Fruit fly (Drosophila melanogaster): ENCODE measurements around the gene CG34132.

- TF ChIP-seq CG8478 (optimal IDR thresholded peaks at IDR 0.05) (no peak), CTCF (optimal IDR thresholded peaks at IDR 0.05) (no peak)
Measured at dm6 chr2L:7932091-7932769, 46.9 kb downstream of the CG34132 start.
